Worm (Caenorhabditis elegans): ENCODE data around the gene set-6.

set-6 gene

ce11 chrX:11957246-11957645 is 17.2 kb downstream of the set-6 start, which contains the start of gene T08D10.5:
TSS of gene T08D10.5 (plus strand) at chrX:11957546.
- TF ChIP-seq unc-39 (tag; optimal IDR thresholded peaks at IDR 0.05), result no peak
- TF ChIP-seq nhr-237 (tag; optimal IDR thresholded peaks at IDR 0.05), result no peak
- TF ChIP-seq elt-1 (tag; optimal IDR thresholded peaks at IDR 0.05), result no peak
- no peak for TF ChIP-seq lsy-12 (tag; optimal IDR thresholded peaks at IDR 0.05)
- TF ChIP-seq nhr-11 (tag; optimal IDR thresholded peaks at IDR 0.05), result no peak
- no peak for TF ChIP-seq lin-39 (tag; optimal IDR thresholded peaks at IDR 0.05)
- TF ChIP-seq ceh-82 (tag; optimal IDR thresholded peaks at IDR 0.05), result no peak
- no peak for TF ChIP-seq ceh-9 (tag; optimal IDR thresholded peaks at IDR 0.05)
- TF ChIP-seq lin-15B (tag; optimal IDR thresholded peaks at IDR 0.05), result no peak
- no peak for TF ChIP-seq nhr-25 (tag; optimal IDR thresholded peaks at IDR 0.05)
- no peak for TF ChIP-seq nhr-76 (tag; optimal IDR thresholded peaks at IDR 0.05)
- TF ChIP-seq nhr-67 (tag; optimal IDR thresholded peaks at IDR 0.05), result no peak
- TF ChIP-seq unc-62 (GFP tag; optimal IDR thresholded peaks at IDR 0.05), result no peak
- no peak for TF ChIP-seq aly-2 (tag; optimal IDR thresholded peaks at IDR 0.05)
- no peak for TF ChIP-seq ZK546.5 (tag; optimal IDR thresholded peaks at IDR 0.05)
- no peak for TF ChIP-seq snpc-4 (tag; optimal IDR thresholded peaks at IDR 0.05)
- no peak for TF ChIP-seq fkh-2 (tag; optimal IDR thresholded peaks at IDR 0.05)
- no peak for TF ChIP-seq ama-1 (optimal IDR thresholded peaks at IDR 0.05)
- TF ChIP-seq egl-27 (tag; optimal IDR thresholded peaks at IDR 0.05), result no peak
- TF ChIP-seq ztf-11 (tag; optimal IDR thresholded peaks at IDR 0.05), result no peak

DNA sequence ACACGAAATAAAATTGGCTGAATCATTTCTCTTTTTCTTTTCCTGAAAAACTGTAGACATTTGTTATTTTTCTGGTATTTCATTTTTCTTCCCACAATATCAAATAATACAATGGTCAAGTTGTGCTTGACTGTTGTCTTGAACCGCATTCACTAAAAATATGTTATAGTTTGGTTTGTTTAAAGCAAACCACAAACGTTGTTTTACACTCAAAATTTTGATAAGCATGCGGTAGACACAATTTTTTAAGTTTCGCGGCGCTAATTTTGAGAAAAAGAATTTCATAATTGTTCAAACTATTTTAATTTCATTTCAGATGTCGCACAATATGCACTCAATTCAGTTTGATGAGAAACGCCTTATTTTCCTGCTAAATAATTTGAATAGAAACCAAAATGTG is 19.4 kb downstream of the set-6 start, which contains the start of gene T08D10.3:
T08D10.3 (plus strand) TSS at position 301 of the 400 bp plus-strand sequence.
- no peak for TF ChIP-seq skn-1 (tag; optimal IDR thresholded peaks at IDR 0.05)
- no peak for TF ChIP-seq zag-1 (tag; optimal IDR thresholded peaks at IDR 0.05)
- TF ChIP-seq egl-27 (tag; optimal IDR thresholded peaks at IDR 0.05), result no peak
- no peak for TF ChIP-seq unc-62 (GFP tag; optimal IDR thresholded peaks at IDR 0.05)
- no peak for TF ChIP-seq eor-1 (tag; optimal IDR thresholded peaks at IDR 0.05)
- TF ChIP-seq elt-1 (tag; optimal IDR thresholded peaks at IDR 0.05), result no peak
- TF ChIP-seq nhr-25 (tag; optimal IDR thresholded peaks at IDR 0.05), result no peak
- TF ChIP-seq mml-1 (tag; optimal IDR thresholded peaks at IDR 0.05), result no peak
- no peak for TF ChIP-seq nhr-237 (tag; optimal IDR thresholded peaks at IDR 0.05)
- no peak for TF ChIP-seq nhr-28 (tag; optimal IDR thresholded peaks at IDR 0.05)
- no peak for TF ChIP-seq ceh-28 (tag; optimal IDR thresholded peaks at IDR 0.05)
- TF ChIP-seq tbx-2 (tag; optimal IDR thresholded peaks at IDR 0.05), result no peak
- no peak for TF ChIP-seq elt-3 (tag; optimal IDR thresholded peaks at IDR 0.05)
- no peak for TF ChIP-seq lin-39 (tag; optimal IDR thresholded peaks at IDR 0.05)
- TF ChIP-seq fkh-2 (tag; optimal IDR thresholded peaks at IDR 0.05), result no peak
- TF ChIP-seq nhr-43 (tag; optimal IDR thresholded peaks at IDR 0.05; ENCODE audit: poor library complexity, severe bottlenecking), result no peak

DNA sequence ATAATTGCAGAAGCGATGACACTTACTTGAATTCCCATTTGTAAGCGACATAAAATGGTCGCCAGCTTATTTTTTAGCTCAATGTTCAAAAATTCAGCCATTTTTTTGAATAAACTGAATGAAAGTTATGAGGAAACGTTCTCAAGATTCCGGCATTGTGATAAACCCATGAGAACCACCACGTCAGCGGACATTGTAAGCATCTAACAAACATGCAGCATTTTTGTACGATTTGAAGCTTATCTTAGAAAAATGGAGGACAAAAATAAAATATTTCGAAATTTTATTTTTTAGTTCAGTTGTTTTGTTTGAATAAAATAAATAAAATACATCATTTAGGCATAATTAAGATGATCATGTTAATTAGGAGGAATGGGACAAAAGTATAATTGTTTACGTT is 21.2 kb downstream of the set-6 start, which contains the start of gene T08D10.4:
T08D10.4 (minus strand) TSS at position 101 of the 400 bp plus-strand sequence.
- no peak for TF ChIP-seq nhr-76 (tag; optimal IDR thresholded peaks at IDR 0.05)
- TF ChIP-seq nhr-67 (tag; optimal IDR thresholded peaks at IDR 0.05), result no peak
- no peak for TF ChIP-seq pqm-1 (tag; optimal IDR thresholded peaks at IDR 0.05)
- no peak for TF ChIP-seq egl-27 (tag; optimal IDR thresholded peaks at IDR 0.05)
- TF ChIP-seq hmg-11 (tag; optimal IDR thresholded peaks at IDR 0.05), result no peak
- no peak for TF ChIP-seq nfya-1 (tag; optimal IDR thresholded peaks at IDR 0.05; ENCODE audit: insufficient read depth)
- no peak for TF ChIP-seq nhr-12 (tag; optimal IDR thresholded peaks at IDR 0.05)
- no peak for TF ChIP-seq fos-1 (tag; optimal IDR thresholded peaks at IDR 0.05)
- TF ChIP-seq unc-39 (tag; optimal IDR thresholded peaks at IDR 0.05), result no peak
- no peak for TF ChIP-seq elt-1 (tag; optimal IDR thresholded peaks at IDR 0.05)
- no peak for TF ChIP-seq ceh-82 (tag; optimal IDR thresholded peaks at IDR 0.05)
- TF ChIP-seq ceh-16 (tag; optimal IDR thresholded peaks at IDR 0.05), result no peak
- TF ChIP-seq R02D3.7 (tag; optimal IDR thresholded peaks at IDR 0.05), result no peak
- TF ChIP-seq ceh-28 (tag; optimal IDR thresholded peaks at IDR 0.05), result no peak

DNA sequence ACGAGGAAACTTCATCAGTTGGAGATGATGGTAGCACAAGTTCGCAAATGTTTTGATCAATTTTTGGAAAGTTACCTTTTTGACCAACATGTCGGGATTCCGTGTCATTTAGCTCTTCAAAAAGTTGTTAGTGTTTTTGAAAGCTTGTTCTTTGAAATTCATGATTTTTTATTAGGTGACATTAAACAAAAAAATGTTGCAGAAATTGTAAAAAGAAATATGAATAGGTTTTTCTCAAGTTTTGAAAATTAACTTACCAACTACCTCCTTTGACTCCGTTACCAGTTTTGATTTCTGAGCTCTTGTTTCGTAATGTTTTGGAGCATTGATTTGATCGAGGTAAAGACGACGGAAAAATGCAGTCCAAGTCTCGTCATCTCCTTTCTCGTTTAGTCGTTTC is 22.4 kb downstream of the set-6 start:
- TF ChIP-seq nhr-25 (tag; optimal IDR thresholded peaks at IDR 0.05), result no peak
- no peak for TF ChIP-seq elt-3 (tag; optimal IDR thresholded peaks at IDR 0.05)
- no peak for TF ChIP-seq skn-1 (tag; optimal IDR thresholded peaks at IDR 0.05)
